Worm (Caenorhabditis elegans): ENCODE measurements around the gene idpp-1.
A peak's percentile ranks its signal among the peaks of the same experiment; 100 is the strongest.

idpp-1 gene

DNA sequence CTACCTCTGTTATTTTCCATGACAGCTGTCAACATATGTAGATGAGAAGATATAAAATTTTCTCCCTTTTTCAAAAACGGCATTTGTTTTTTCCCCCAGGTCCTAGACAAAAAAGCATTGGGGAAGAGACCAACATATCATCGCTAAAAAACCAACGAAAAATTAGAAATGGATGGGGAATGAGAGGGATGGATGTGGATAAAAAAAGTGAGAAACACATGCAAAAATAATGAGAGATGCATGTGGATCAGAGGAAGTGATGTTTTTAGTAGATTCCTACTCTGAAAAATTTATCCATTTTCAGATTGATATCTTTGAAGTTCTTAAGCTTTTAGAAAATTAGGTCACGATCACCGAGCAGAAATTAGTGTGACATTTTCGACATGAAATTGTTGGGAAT is 22.0 kb downstream of the idpp-1 start:
- TF ChIP-seq hlh-6 (tag; optimal IDR thresholded peaks at IDR 0.05): no peak
- no peak for TF ChIP-seq ceh-30 (tag; optimal IDR thresholded peaks at IDR 0.05)
- TF ChIP-seq pax-1 (tag; optimal IDR thresholded peaks at IDR 0.05): no peak
- TF ChIP-seq nfya-1 (tag; optimal IDR thresholded peaks at IDR 0.05): no peak
- TF ChIP-seq hlh-8 (tag; optimal IDR thresholded peaks at IDR 0.05): no peak
- TF ChIP-seq K02D7.2 (tag; optimal IDR thresholded peaks at IDR 0.05): no peak
- no peak for TF ChIP-seq ceh-34 (tag; optimal IDR thresholded peaks at IDR 0.05)
- no peak for TF ChIP-seq unc-42 (tag; optimal IDR thresholded peaks at IDR 0.05)
- no peak for TF ChIP-seq T23F11.4 (GFP tag; optimal IDR thresholded peaks at IDR 0.05)
- TF ChIP-seq ahr-1 (tag; optimal IDR thresholded peaks at IDR 0.05): no peak
- no peak for TF ChIP-seq Y22D7AL.16 (tag; optimal IDR thresholded peaks at IDR 0.05)
- no peak for TF ChIP-seq sox-4 (tag; optimal IDR thresholded peaks at IDR 0.05)
- TF ChIP-seq sdc-2 (tag; optimal IDR thresholded peaks at IDR 0.05): no peak
- no peak for TF ChIP-seq zip-5 (tag; optimal IDR thresholded peaks at IDR 0.05)
- no peak for TF ChIP-seq tbx-2 (tag; optimal IDR thresholded peaks at IDR 0.05)
- TF ChIP-seq madf-2 (tag; optimal IDR thresholded peaks at IDR 0.05): no peak
- TF ChIP-seq unc-3 (GFP tag; conservative IDR thresholded peaks at IDR 0.05): no peak
- TF ChIP-seq unc-3 (tag; optimal IDR thresholded peaks at IDR 0.05): no peak

DNA sequence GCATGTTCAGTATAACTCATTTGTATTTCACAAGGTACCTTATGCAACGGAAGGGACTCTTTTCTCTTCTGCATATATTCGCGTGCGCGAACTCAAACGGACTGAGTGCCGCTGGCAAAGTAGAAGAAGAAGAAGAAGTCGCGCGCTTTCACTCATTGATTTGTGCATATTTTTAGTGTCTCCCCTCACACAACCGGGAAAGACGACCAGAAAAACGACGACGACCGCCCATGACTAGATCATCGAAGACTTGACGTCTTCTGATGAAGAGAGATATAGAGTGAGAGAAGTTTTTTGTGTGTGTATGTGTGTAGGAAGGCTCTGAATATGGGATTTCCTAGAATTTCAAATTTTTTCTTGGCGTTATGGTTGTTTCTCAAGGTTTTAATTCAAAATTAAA is 23.9 kb downstream of the idpp-1 start:
- TF ChIP-seq nhr-11 (tag; optimal IDR thresholded peaks at IDR 0.05) (no peak), unc-42 (tag; optimal IDR thresholded peaks at IDR 0.05) (peak; percentile 44), ceh-48 (tag; optimal IDR thresholded peaks at IDR 0.05) (peak; percentile 19), ceh-14 (tag; optimal IDR thresholded peaks at IDR 0.05) (no peak), lim-6 (tag; optimal IDR thresholded peaks at IDR 0.05) (no peak), C08G9.2 (tag; optimal IDR thresholded peaks at IDR 0.05) (no peak), pros-1 (tag; optimal IDR thresholded peaks at IDR 0.05) (no peak), fkh-10 (GFP tag; optimal IDR thresholded peaks at IDR 0.05) (no peak), C38D4.7 (GFP tag; optimal IDR thresholded peaks at IDR 0.05) (no peak), hlh-15 (tag; optimal IDR thresholded peaks at IDR 0.05) (no peak), ceh-2 (tag; optimal IDR thresholded peaks at IDR 0.05) (no peak), pha-2 (tag; optimal IDR thresholded peaks at IDR 0.05) (no peak), ceh-31 (tag; optimal IDR thresholded peaks at IDR 0.05) (peak; percentile 8), madf-2 (tag; optimal IDR thresholded peaks at IDR 0.05) (no peak), ceh-24 (tag; optimal IDR thresholded peaks at IDR 0.05) (no peak), ref-2 (tag; optimal IDR thresholded peaks at IDR 0.05) (no peak), K09A11.1 (tag; optimal IDR thresholded peaks at IDR 0.05; ENCODE audit: insufficient read depth) (no peak), F13H6.1 (tag; optimal IDR thresholded peaks at IDR 0.05) (no peak), ceh-45 (GFP tag; IDR thresholded peaks at IDR 0.05) (no peak), eyg-1 (tag; optimal IDR thresholded peaks at IDR 0.05) (no peak)

DNA sequence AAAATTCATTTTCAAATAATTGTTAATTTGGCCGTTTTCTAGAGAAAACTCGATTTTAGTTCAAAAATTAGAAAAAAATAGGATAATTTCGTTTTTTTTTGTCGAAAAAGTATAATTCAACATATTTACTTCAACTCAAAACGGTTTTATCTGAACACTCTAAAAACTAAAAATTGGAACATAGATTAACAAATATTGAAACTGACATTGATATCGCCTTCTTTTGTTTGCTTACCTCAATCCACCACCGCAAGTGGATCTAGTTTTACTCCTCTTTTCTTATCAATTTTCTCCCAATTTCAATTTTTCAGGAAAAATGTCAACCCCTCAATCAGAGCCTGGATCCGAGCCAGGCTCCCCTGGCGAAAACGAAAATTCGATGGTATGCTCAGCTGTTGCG is 24.4 kb downstream of the idpp-1 start, which contains the start of gene ptl-1:
TSS of gene ptl-1 (plus strand) at position 301 of the 400 bp plus-strand sequence.
- TF ChIP-seq lin-11 (tag; optimal IDR thresholded peaks at IDR 0.05) (no peak), syd-9 (tag; optimal IDR thresholded peaks at IDR 0.05) (no peak), hlh-15 (tag; optimal IDR thresholded peaks at IDR 0.05) (no peak), hlh-30 (tag; optimal IDR thresholded peaks at IDR 0.05; ENCODE audit: insufficient read depth) (no peak), tbx-7 (tag; optimal IDR thresholded peaks at IDR 0.05) (no peak), pax-1 (tag; optimal IDR thresholded peaks at IDR 0.05) (no peak), Y22D7AL.16 (tag; optimal IDR thresholded peaks at IDR 0.05) (no peak), nhr-232 (tag; optimal IDR thresholded peaks at IDR 0.05) (no peak), pat-9 (tag; optimal IDR thresholded peaks at IDR 0.05) (no peak), nhr-11 (tag; optimal IDR thresholded peaks at IDR 0.05) (no peak), hlh-6 (tag; optimal IDR thresholded peaks at IDR 0.05) (no peak), eyg-1 (tag; optimal IDR thresholded peaks at IDR 0.05) (no peak), sox-4 (tag; optimal IDR thresholded peaks at IDR 0.05) (no peak), pqm-1 (tag; optimal IDR thresholded peaks at IDR 0.05) (no peak)
